Worm (Caenorhabditis elegans): ENCODE results near the gene tut-1.
A peak's percentile ranks its signal among the peaks of the same experiment; 100 is the strongest.

The tut-1 gene

DNA sequence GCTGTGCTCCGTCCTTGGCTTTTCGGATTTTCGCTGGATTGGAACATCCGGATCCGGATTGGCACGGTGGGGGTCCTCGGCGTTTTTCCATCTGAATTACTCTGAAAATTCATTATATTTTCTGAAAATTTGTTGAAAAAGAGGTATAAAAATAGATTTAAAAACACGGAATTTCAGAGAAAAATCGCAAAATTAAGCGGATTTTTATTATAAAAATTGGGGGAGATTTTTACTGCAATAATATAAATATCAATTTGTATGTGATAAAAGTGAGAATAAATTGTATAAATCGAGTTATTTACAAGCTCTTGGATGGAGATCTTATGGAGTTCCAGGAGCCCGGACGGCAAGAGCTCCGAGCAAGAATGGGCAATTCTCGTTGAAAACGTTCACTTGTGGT is at the start of gene tut-1:
tut-1 (minus strand) TSS at position 101 of the 400 bp plus-strand sequence.
- no peak for TF ChIP-seq ceh-82 (tag; optimal IDR thresholded peaks at IDR 0.05)

DNA sequence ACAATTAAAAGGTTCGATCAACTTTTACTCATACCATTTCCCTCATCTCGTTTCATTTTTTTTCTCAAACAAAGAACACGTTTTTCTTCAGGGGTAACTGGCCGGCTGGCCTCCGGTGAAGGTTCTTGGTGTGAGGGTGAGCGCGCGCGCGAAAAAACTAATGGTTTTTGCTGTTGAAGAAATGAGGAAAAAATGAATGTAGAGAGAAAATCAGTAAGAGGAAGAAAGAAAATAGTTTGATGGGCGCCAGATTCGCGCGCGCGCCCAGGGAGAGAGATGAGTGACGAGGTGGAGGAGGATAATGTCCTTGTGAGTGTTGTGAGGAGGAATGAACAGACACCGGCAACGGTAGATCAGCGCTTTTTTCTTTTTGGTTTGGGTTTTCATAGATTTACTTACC is 49.5 kb upstream of the tut-1 start:
- peak; percentile 12 for TF ChIP-seq nhr-20 (tag; optimal IDR thresholded peaks at IDR 0.05)
- no peak for TF ChIP-seq nhr-47 (tag; optimal IDR thresholded peaks at IDR 0.05)
- TF ChIP-seq unc-86 (tag; optimal IDR thresholded peaks at IDR 0.05) = no peak
- TF ChIP-seq lin-14 (GFP tag; optimal IDR thresholded peaks at IDR 0.05) = peak; percentile 74
- TF ChIP-seq isw-1 (GFP tag; IDR thresholded peaks at IDR 0.05) = no peak
- TF ChIP-seq snu-23 (GFP tag; optimal IDR thresholded peaks at IDR 0.05) = peak; percentile 33
- no peak for TF ChIP-seq mdl-1 (tag; optimal IDR thresholded peaks at IDR 0.05)
- TF ChIP-seq nhr-19 (GFP tag; conservative IDR thresholded peaks at IDR 0.05) = no peak
- TF ChIP-seq blmp-1 (tag; optimal IDR thresholded peaks at IDR 0.05) = peak; percentile 89
- TF ChIP-seq lin-35 (GFP tag; optimal IDR thresholded peaks at IDR 0.05) = peak in 1 of 2 experiments; percentile 40
- no peak for TF ChIP-seq nhr-71 (tag; optimal IDR thresholded peaks at IDR 0.05)
- no peak for TF ChIP-seq unc-98 (GFP tag; IDR thresholded peaks at IDR 0.05)
- TF ChIP-seq dpl-1 (GFP tag; optimal IDR thresholded peaks at IDR 0.05) = peak in 1 of 3 experiments; percentile 38
- TF ChIP-seq mep-1 (tag; optimal IDR thresholded peaks at IDR 0.05) = peak; percentile 31
- peak in 1 of 3 experiments; percentile 10 for TF ChIP-seq ceh-82 (tag; optimal IDR thresholded peaks at IDR 0.05)

DNA sequence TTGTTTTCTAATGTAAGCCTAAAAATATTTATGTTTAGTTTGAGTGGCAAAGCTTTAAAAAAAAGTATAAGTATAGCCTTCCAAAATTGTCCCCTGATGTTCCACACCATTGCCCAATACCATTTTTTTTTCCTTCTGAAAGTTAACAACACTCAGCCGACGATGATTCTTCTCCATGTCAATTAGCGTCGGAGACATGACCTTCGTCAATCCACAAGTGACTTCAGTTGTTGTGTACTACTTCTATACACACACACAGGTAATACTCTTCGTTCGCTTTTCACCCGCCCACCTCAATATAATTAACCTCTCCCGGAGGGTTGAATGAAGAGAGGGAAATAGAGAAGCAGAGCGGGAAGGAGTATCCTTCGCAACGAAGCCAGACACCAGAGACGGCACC is 43.3 kb upstream of the tut-1 start, which contains the start of gene cutl-24:
cutl-24 (plus strand) TSS at position 301 of the 400 bp plus-strand sequence.
- TF ChIP-seq nhr-85 (tag) (peak; percentile 61), irx-1 (tag; optimal IDR thresholded peaks at IDR 0.05) (no peak), blmp-1 (tag; optimal IDR thresholded peaks at IDR 0.05) (peak; percentile 18), ztf-4 (tag; optimal IDR thresholded peaks at IDR 0.05) (no peak), snu-23 (GFP tag; optimal IDR thresholded peaks at IDR 0.05) (no peak), dpl-1 (GFP tag; optimal IDR thresholded peaks at IDR 0.05) (no peak), mep-1 (tag; optimal IDR thresholded peaks at IDR 0.05) (no peak), hlh-17 (GFP tag; optimal IDR thresholded peaks at IDR 0.05; ENCODE audit: borderline replicate concordance) (no peak), nhr-28 (tag; optimal IDR thresholded peaks at IDR 0.05) (no peak), nhr-19 (GFP tag; conservative IDR thresholded peaks at IDR 0.05) (no peak), xbp-1 (tag; optimal IDR thresholded peaks at IDR 0.05) (no peak), nhr-84 (tag; optimal IDR thresholded peaks at IDR 0.05) (no peak), isw-1 (GFP tag; IDR thresholded peaks at IDR 0.05) (no peak), ceh-90 (tag; optimal IDR thresholded peaks at IDR 0.05) (no peak), unc-130 (tag; optimal IDR thresholded peaks at IDR 0.05) (no peak)

DNA sequence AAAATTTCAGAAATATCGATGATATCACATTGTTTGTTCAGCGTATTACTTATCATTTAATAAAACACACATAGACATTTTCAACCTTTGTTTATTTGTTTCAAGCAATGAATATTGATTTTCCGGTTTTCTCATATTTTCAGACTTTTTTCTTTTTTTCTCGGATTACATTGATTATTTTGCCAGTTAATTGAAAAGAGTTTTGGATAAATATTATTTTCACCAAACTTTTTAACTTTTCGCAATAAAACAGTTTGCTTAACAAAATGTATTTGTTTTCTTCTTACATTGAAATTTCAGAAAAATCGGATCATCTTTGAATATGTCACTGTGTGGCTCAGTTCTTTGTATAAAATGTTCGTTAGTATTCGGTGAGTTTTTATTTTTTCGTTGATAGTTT is 41.0 kb upstream of the tut-1 start, which contains the start of gene Y38C1AA.6:
Y38C1AA.6 (plus strand) TSS at position 301 of the 400 bp plus-strand sequence.
- TF ChIP-seq ceh-90 (tag; optimal IDR thresholded peaks at IDR 0.05) (no peak), aha-1 (tag; optimal IDR thresholded peaks at IDR 0.05) (no peak), dsc-1 (tag; optimal IDR thresholded peaks at IDR 0.05) (no peak), egl-13 (tag; optimal IDR thresholded peaks at IDR 0.05) (no peak), nhr-85 (tag) (no peak), snu-23 (GFP tag; optimal IDR thresholded peaks at IDR 0.05) (no peak), pag-3 (tag; optimal IDR thresholded peaks at IDR 0.05; ENCODE audit: borderline replicate concordance, insufficient read depth) (no peak), lsy-2 (tag; optimal IDR thresholded peaks at IDR 0.05) (no peak), blmp-1 (tag; optimal IDR thresholded peaks at IDR 0.05) (no peak), C04F5.9 (tag; optimal IDR thresholded peaks at IDR 0.05) (no peak), nhr-47 (tag; optimal IDR thresholded peaks at IDR 0.05) (no peak), nhr-12 (tag; optimal IDR thresholded peaks at IDR 0.05) (no peak), alr-1 (tag; optimal IDR thresholded peaks at IDR 0.05; ENCODE audit: borderline replicate concordance) (no peak), ceh-63 (GFP tag; optimal IDR thresholded peaks at IDR 0.05) (no peak), fkh-8 (tag; optimal IDR thresholded peaks at IDR 0.05) (no peak)

DNA sequence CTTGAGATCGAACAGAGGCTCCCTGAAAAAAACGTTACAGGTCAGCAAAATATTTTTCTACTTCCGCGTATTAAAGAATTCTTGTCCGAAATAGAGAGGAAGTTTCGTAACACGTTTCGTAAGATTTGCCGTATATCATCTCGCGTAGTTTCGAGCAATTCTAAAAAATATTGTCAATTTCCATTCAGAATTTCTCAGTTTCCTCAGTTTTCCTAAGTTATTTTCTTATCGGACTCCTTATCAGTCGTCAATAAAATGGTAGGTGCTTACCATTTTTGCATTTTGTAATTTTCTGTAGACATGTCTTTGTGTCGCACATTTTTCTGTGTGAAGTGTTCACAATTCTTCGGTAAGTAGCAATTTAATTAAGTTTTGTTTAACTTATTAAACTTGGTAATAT is 38.4 kb upstream of the tut-1 start, which contains the start of gene Y38C1AA.19:
Y38C1AA.19 (plus strand) TSS at position 301 of the 400 bp plus-strand sequence.
- TF ChIP-seq nhr-77 (tag; optimal IDR thresholded peaks at IDR 0.05) (no peak), hlh-17 (GFP tag; optimal IDR thresholded peaks at IDR 0.05; ENCODE audit: borderline replicate concordance) (no peak), alr-1 (tag; optimal IDR thresholded peaks at IDR 0.05; ENCODE audit: borderline replicate concordance) (no peak), nhr-90 (tag; optimal IDR thresholded peaks at IDR 0.05; ENCODE audit: poor library complexity) (no peak), mef-2 (tag; optimal IDR thresholded peaks at IDR 0.05) (no peak), grh-1 (GFP tag; IDR thresholded peaks at IDR 0.05) (no peak), aly-2 (tag; optimal IDR thresholded peaks at IDR 0.05) (no peak), sox-4 (tag; optimal IDR thresholded peaks at IDR 0.05) (no peak), nhr-71 (tag; optimal IDR thresholded peaks at IDR 0.05) (no peak)
